Worm (Caenorhabditis elegans): ENCODE results near the gene Y24D9B.1.

Gene Y24D9B.1

ce11 chrIV:4307227-4307946 lies 9.8 kb upstream of the Y24D9B.1 start, which contains the start of gene set-9:
TSS of gene set-9 (plus strand) at chrIV:4307896.
- no peak for TF ChIP-seq ztf-11 (tag; optimal IDR thresholded peaks at IDR 0.05)
- TF ChIP-seq nhr-25 (tag; optimal IDR thresholded peaks at IDR 0.05), result no peak
- no peak for TF ChIP-seq unc-62 (GFP tag; optimal IDR thresholded peaks at IDR 0.05)
- no peak for TF ChIP-seq ZK546.5 (tag; optimal IDR thresholded peaks at IDR 0.05)
- TF ChIP-seq nhr-21 (tag; optimal IDR thresholded peaks at IDR 0.05), result no peak
- no peak for TF ChIP-seq sem-4 (tag; optimal IDR thresholded peaks at IDR 0.05)
- TF ChIP-seq nhr-11 (tag; optimal IDR thresholded peaks at IDR 0.05), result no peak
- no peak for TF ChIP-seq sma-9 (GFP tag; optimal IDR thresholded peaks at IDR 0.05)
- no peak for TF ChIP-seq sma-9 (tag; optimal IDR thresholded peaks at IDR 0.05)
- no peak for TF ChIP-seq fos-1 (tag; optimal IDR thresholded peaks at IDR 0.05)
- TF ChIP-seq blmp-1 (tag; optimal IDR thresholded peaks at IDR 0.05; ENCODE audit: insufficient read depth), result no peak
- no peak for TF ChIP-seq nhr-12 (tag; optimal IDR thresholded peaks at IDR 0.05)
- no peak for TF ChIP-seq aly-2 (tag; optimal IDR thresholded peaks at IDR 0.05)
- no peak for TF ChIP-seq nhr-23 (tag; optimal IDR thresholded peaks at IDR 0.05)

ce11 chrIV:4317638-4318037 lies 480 bp downstream of the Y24D9B.1 start:
- no peak for TF ChIP-seq Y55F3AM.14 (GFP tag; optimal IDR thresholded peaks at IDR 0.05)
- TF ChIP-seq peb-1 (tag; optimal IDR thresholded peaks at IDR 0.05), result no peak
- no peak for TF ChIP-seq lsy-2 (tag; optimal IDR thresholded peaks at IDR 0.05)
- no peak for TF ChIP-seq C34F6.9 (tag; optimal IDR thresholded peaks at IDR 0.05)
- no peak for TF ChIP-seq elt-1 (tag; optimal IDR thresholded peaks at IDR 0.05)
- TF ChIP-seq unc-55 (GFP tag; optimal IDR thresholded peaks at IDR 0.05), result no peak
- TF ChIP-seq nhr-129 (tag; optimal IDR thresholded peaks at IDR 0.05), result no peak
- no peak for TF ChIP-seq elt-3 (tag; optimal IDR thresholded peaks at IDR 0.05)
- TF ChIP-seq sma-3 (GFP tag; optimal IDR thresholded peaks at IDR 0.05), result no peak
- no peak for TF ChIP-seq skn-1 (tag; optimal IDR thresholded peaks at IDR 0.05)
- TF ChIP-seq ceh-82 (tag; optimal IDR thresholded peaks at IDR 0.05), result no peak
- TF ChIP-seq nhr-12 (tag; optimal IDR thresholded peaks at IDR 0.05), result no peak
- TF ChIP-seq nhr-21 (tag; optimal IDR thresholded peaks at IDR 0.05), result no peak

ce11 chrIV:4318056-4318455 lies 898 bp downstream of the Y24D9B.1 start:
- TF ChIP-seq ZK546.5 (tag; optimal IDR thresholded peaks at IDR 0.05), result no peak
- no peak for TF ChIP-seq skn-1 (tag; optimal IDR thresholded peaks at IDR 0.05)
- TF ChIP-seq dmd-4 (tag; optimal IDR thresholded peaks at IDR 0.05), result no peak
- no peak for TF ChIP-seq sem-4 (tag; optimal IDR thresholded peaks at IDR 0.05)
- no peak for TF ChIP-seq nhr-237 (tag; optimal IDR thresholded peaks at IDR 0.05)
- no peak for TF ChIP-seq sma-3 (GFP tag; optimal IDR thresholded peaks at IDR 0.05)
- TF ChIP-seq nhr-21 (tag; optimal IDR thresholded peaks at IDR 0.05), result no peak
- TF ChIP-seq mdl-1 (tag; optimal IDR thresholded peaks at IDR 0.05), result no peak
- no peak for TF ChIP-seq unc-62 (GFP tag; optimal IDR thresholded peaks at IDR 0.05)
- no peak for TF ChIP-seq sma-9 (GFP tag; optimal IDR thresholded peaks at IDR 0.05)
- no peak for TF ChIP-seq sma-9 (tag; optimal IDR thresholded peaks at IDR 0.05)

- no peak for TF ChIP-seq ztf-4 (tag; optimal IDR thresholded peaks at IDR 0.05)
- TF ChIP-seq mbf-1 (tag; optimal IDR thresholded peaks at IDR 0.05), result no peak
- no peak for TF ChIP-seq fos-1 (tag; optimal IDR thresholded peaks at IDR 0.05)
- TF ChIP-seq sma-3 (GFP tag; optimal IDR thresholded peaks at IDR 0.05), result no peak
- no peak for TF ChIP-seq R02D3.7 (tag; optimal IDR thresholded peaks at IDR 0.05)
- no peak for TF ChIP-seq elt-3 (tag; optimal IDR thresholded peaks at IDR 0.05)
- no peak for TF ChIP-seq unc-62 (GFP tag; optimal IDR thresholded peaks at IDR 0.05)
- no peak for TF ChIP-seq mab-5 (tag; optimal IDR thresholded peaks at IDR 0.05)
- TF ChIP-seq nhr-11 (tag; optimal IDR thresholded peaks at IDR 0.05), result no peak
- no peak for TF ChIP-seq ama-1 (optimal IDR thresholded peaks at IDR 0.05)
- no peak for TF ChIP-seq ceh-82 (tag; optimal IDR thresholded peaks at IDR 0.05)
- TF ChIP-seq mdl-1 (tag; optimal IDR thresholded peaks at IDR 0.05), result no peak
- no peak for TF ChIP-seq lin-11 (tag; optimal IDR thresholded peaks at IDR 0.05)
Measured at ce11 chrIV:4319473-4319872, 2.3 kb downstream of the Y24D9B.1 start.

ce11 chrIV:4326445-4326844 lies 9.3 kb downstream of the Y24D9B.1 start, which contains the start of gene trpl-2:
TSS of gene trpl-2 (plus strand) at chrIV:4326654.
- TF ChIP-seq aly-2 (tag; optimal IDR thresholded peaks at IDR 0.05) (no peak), fos-1 (tag; optimal IDR thresholded peaks at IDR 0.05) (peak; percentile 75)
